Worm (Caenorhabditis elegans): ENCODE data around the gene F52G3.8.

ce11 chrX:16919468-16919867 lies 33.3 kb downstream of the F52G3.8 start:
- TF ChIP-seq unc-39 (tag; optimal IDR thresholded peaks at IDR 0.05) (no peak), ceh-43 (GFP tag; optimal IDR thresholded peaks at IDR 0.05) (no peak), unc-62 (GFP tag; optimal IDR thresholded peaks at IDR 0.05) (no peak), blmp-1 (tag; optimal IDR thresholded peaks at IDR 0.05) (no peak), sptf-1 (tag; optimal IDR thresholded peaks at IDR 0.05) (no peak), nhr-2 (tag; optimal IDR thresholded peaks at IDR 0.05) (no peak), mls-2 (tag; optimal IDR thresholded peaks at IDR 0.05) (no peak), flh-1 (GFP tag; optimal IDR thresholded peaks at IDR 0.05) (no peak), pha-4 (tag; optimal IDR thresholded peaks at IDR 0.05) (no peak), nhr-12 (tag; optimal IDR thresholded peaks at IDR 0.05) (no peak), ces-1 (GFP tag; optimal IDR thresholded peaks at IDR 0.05) (no peak)

Measured in whole organism, mixed stage, embryonic.